Fruit fly (Drosophila melanogaster) whole organism, prepupa: ENCODE results near the gene CG13999.

Experiments
- Blimp-1 ChIP-seq: fragments of 200-800 bp; sonication (Bioruptor generic); optimal IDR thresholded peaks from 3 replicates; lab custom pipeline; 2017; ENCODE audit warnings: missing biosample characterization, missing genetic modification characterization, mild to moderate bottlenecking, moderate library complexity, missing genetic modification reagents
- CG10631 ChIP-seq: fragments of 200-800 bp; sonication (Bioruptor generic); optimal IDR thresholded peaks from 2 replicates; lab custom pipeline; 2016; ENCODE audit warnings: missing biosample characterization, missing genetic modification characterization
- CG10669 ChIP-seq: fragments of 200-800 bp; sonication (Bioruptor generic); optimal IDR thresholded peaks from 3 replicates; lab custom pipeline; 2018; ENCODE audit warnings: missing biosample characterization, mild to moderate bottlenecking, missing genetic modification characterization, moderate library complexity
- CG11762 ChIP-seq: fragments of 200-800 bp; sonication (Bioruptor generic); optimal IDR thresholded peaks from 3 replicates; lab custom pipeline; 2016; ENCODE audit warnings: missing biosample characterization, missing genetic modification characterization; ENCODE audit not compliant: insufficient read depth
- CG11902 ChIP-seq: fragments of 200-800 bp; sonication (Bioruptor generic); optimal IDR thresholded peaks from 3 replicates; lab custom pipeline; 2016; ENCODE audit warnings: missing biosample characterization, missing genetic modification characterization
- CG15336 ChIP-seq: fragments of 200-800 bp; sonication (Bioruptor generic); IDR thresholded peaks from 2 replicates; pipeline ENCODE4 v1.3.6; 2022; ENCODE audit warnings: missing biosample characterization, missing genetic modification characterization
- CG1621 ChIP-seq: fragments of 200-800 bp; sonication (Bioruptor generic); optimal IDR thresholded peaks from 3 replicates; lab custom pipeline; 2018; ENCODE audit warnings: missing biosample characterization, mild to moderate bottlenecking, missing genetic modification characterization
- CG16779 ChIP-seq: fragments of 200-800 bp; sonication (Bioruptor generic); optimal IDR thresholded peaks from 3 replicates; lab custom pipeline; 2017; ENCODE audit warnings: missing biosample characterization, mild to moderate bottlenecking, missing genetic modification characterization
- CG31627 ChIP-seq: fragments of 200-800 bp; sonication (Bioruptor generic); optimal IDR thresholded peaks from 3 replicates; lab custom pipeline; 2016; ENCODE audit warnings: missing biosample characterization, missing genetic modification characterization
- CG32006 ChIP-seq: fragments of 200-800 bp; sonication (Bioruptor generic); optimal IDR thresholded peaks from 3 replicates; lab custom pipeline; 2017; ENCODE audit warnings: missing biosample characterization, mild to moderate bottlenecking, missing genetic modification characterization
- CG3919 ChIP-seq: fragments of 200-800 bp; sonication (Bioruptor generic); optimal IDR thresholded peaks from 3 replicates; lab custom pipeline; 2016; ENCODE audit warnings: missing biosample characterization, missing genetic modification characterization
- CG4318 ChIP-seq: fragments of 200-800 bp; sonication (Bioruptor generic); optimal IDR thresholded peaks from 3 replicates; lab custom pipeline; 2017; ENCODE audit warnings: missing biosample characterization, mild to moderate bottlenecking, missing genetic modification characterization
- CG6163 ChIP-seq: fragments of 200-800 bp; sonication (Bioruptor generic); IDR thresholded peaks from 3 replicates; pipeline ENCODE4 v1.3.6; 2022; ENCODE audit warnings: missing biosample characterization, missing genetic modification characterization
- CG6276 ChIP-seq: fragments of 200-800 bp; sonication (Bioruptor generic); optimal IDR thresholded peaks from 2 replicates; lab custom pipeline; 2017; ENCODE audit warnings: missing biosample characterization, mild to moderate bottlenecking, missing genetic modification characterization
- CG6792 ChIP-seq: fragments of 200-800 bp; sonication (Bioruptor generic); optimal IDR thresholded peaks from 3 replicates; lab custom pipeline; 2016; ENCODE audit warnings: missing biosample characterization, missing genetic modification characterization
- CG6808 ChIP-seq: fragments of 200-800 bp; sonication (Bioruptor generic); optimal IDR thresholded peaks from 3 replicates; lab custom pipeline; 2017; ENCODE audit warnings: missing biosample characterization, missing genetic modification characterization, mild to moderate bottlenecking, moderate library complexity, missing genetic modification reagents
- CG6854 ChIP-seq: fragments of 200-800 bp; sonication (Bioruptor generic); optimal IDR thresholded peaks from 2 replicates; lab custom pipeline; 2017; ENCODE audit warnings: missing biosample characterization, mild to moderate bottlenecking, missing genetic modification characterization
- CG7368 ChIP-seq: fragments of 200-800 bp; sonication (Bioruptor generic); optimal IDR thresholded peaks from 3 replicates; lab custom pipeline; 2016; ENCODE audit warnings: missing biosample characterization, missing genetic modification characterization
- CG8119 ChIP-seq: fragments of 200-800 bp; sonication (Bioruptor generic); IDR thresholded peaks from 3 replicates; pipeline ENCODE4 v1.3.6; 2022; ENCODE audit warnings: missing biosample characterization, missing genetic modification characterization
- CG8319 ChIP-seq: fragments of 200-800 bp; sonication (Bioruptor generic); optimal IDR thresholded peaks from 3 replicates; lab custom pipeline; 2016; ENCODE audit warnings: missing biosample characterization, missing genetic modification characterization
- CG9139 ChIP-seq: fragments of 200-800 bp; sonication (Bioruptor generic); optimal IDR thresholded peaks from 3 replicates; lab custom pipeline; 2017; ENCODE audit warnings: missing biosample characterization, mild to moderate bottlenecking, missing genetic modification characterization
- Eip75B ChIP-seq: fragments of 200-800 bp; sonication (Bioruptor generic); optimal IDR thresholded peaks from 3 replicates; lab custom pipeline; 2016; ENCODE audit warnings: missing biosample characterization, missing genetic modification characterization
- Eip78C ChIP-seq: fragments of 200-800 bp; sonication (Bioruptor generic); peaks from one replicate; lab custom pipeline; 2016; ENCODE audit warnings: missing biosample characterization, missing genetic modification characterization
- Eip93F ChIP-seq: fragments of 200-800 bp; sonication (Bioruptor generic); optimal IDR thresholded peaks from 2 replicates; lab custom pipeline; 2016; ENCODE audit warnings: missing biosample characterization, mild to moderate bottlenecking, missing genetic modification characterization
- Ets21C ChIP-seq: fragments of 200-800 bp; sonication (Bioruptor generic); optimal IDR thresholded peaks from 3 replicates; lab custom pipeline; 2016; ENCODE audit warnings: missing biosample characterization, missing genetic modification characterization
- Ets96B ChIP-seq: fragments of 200-800 bp; optimal IDR thresholded peaks from 2 replicates; lab custom pipeline; 2019; ENCODE audit warnings: missing biosample characterization, mild to moderate bottlenecking, missing genetic modification characterization, moderate library complexity
- Hr38 ChIP-seq: sonication (Bioruptor generic); optimal IDR thresholded peaks from 2 replicates; lab custom pipeline; 2016; ENCODE audit warnings: missing biosample characterization, missing genetic modification characterization
- Hr39 ChIP-seq: fragments of 200-800 bp; sonication (Bioruptor generic); optimal IDR thresholded peaks from 2 replicates; lab custom pipeline; 2016; ENCODE audit warnings: missing biosample characterization, missing genetic modification characterization
- Hr4 ChIP-seq: fragments of 200-800 bp; sonication (Bioruptor generic); optimal IDR thresholded peaks from 3 replicates; lab custom pipeline; 2016; ENCODE audit warnings: missing biosample characterization, missing genetic modification characterization
- Lpt ChIP-seq: fragments of 200-800 bp; sonication (Bioruptor generic); optimal IDR thresholded peaks from 3 replicates; lab custom pipeline; 2016; ENCODE audit warnings: missing biosample characterization, missing genetic modification characterization
- Met ChIP-seq: fragments of 200-800 bp; sonication (Bioruptor generic); optimal IDR thresholded peaks from 3 replicates; lab custom pipeline; 2016; ENCODE audit warnings: missing biosample characterization, missing genetic modification characterization
- Sox102F ChIP-seq: fragments of 200-800 bp; sonication (Bioruptor generic); optimal IDR thresholded peaks from 2 replicates; lab custom pipeline; 2016; ENCODE audit warnings: missing biosample characterization, mild to moderate bottlenecking, missing genetic modification characterization
- Sox15 ChIP-seq: fragments of 200-800 bp; sonication (Bioruptor generic); optimal IDR thresholded peaks from 3 replicates; lab custom pipeline; 2016; ENCODE audit warnings: missing biosample characterization, missing genetic modification characterization
- achi ChIP-seq: fragments of 200-800 bp; sonication (Bioruptor generic); optimal IDR thresholded peaks from 3 replicates; lab custom pipeline; 2016; ENCODE audit warnings: missing biosample characterization, missing genetic modification characterization
- acj6 ChIP-seq: fragments of 200-800 bp; sonication (Bioruptor generic); optimal IDR thresholded peaks from 3 replicates; lab custom pipeline; 2016; ENCODE audit warnings: missing biosample characterization, missing genetic modification characterization
- cyc ChIP-seq: fragments of 200-800 bp; sonication (Bioruptor generic); optimal IDR thresholded peaks from 3 replicates; lab custom pipeline; 2016; ENCODE audit warnings: missing biosample characterization, missing genetic modification characterization
- eg ChIP-seq: fragments of 200-800 bp; sonication (Bioruptor generic); IDR thresholded peaks from 3 replicates; pipeline ENCODE4 v1.3.6; 2022; ENCODE audit warnings: missing biosample characterization, missing genetic modification characterization
- esn ChIP-seq: fragments of 200-800 bp; sonication (Bioruptor generic); optimal IDR thresholded peaks from 2 replicates; lab custom pipeline; 2016; ENCODE audit warnings: missing biosample characterization, mild to moderate bottlenecking, missing genetic modification characterization, moderate library complexity
- fkh ChIP-seq: fragments of 200-800 bp; sonication (Bioruptor generic); optimal IDR thresholded peaks from 3 replicates; lab custom pipeline; 2017; ENCODE audit warnings: missing biosample characterization, mild to moderate bottlenecking, missing genetic modification characterization, moderate library complexity
- lz ChIP-seq: fragments of 200-800 bp; sonication (Bioruptor generic); optimal IDR thresholded peaks from 3 replicates; lab custom pipeline; 2016; ENCODE audit warnings: missing biosample characterization, missing genetic modification characterization
- net ChIP-seq: fragments of 200-800 bp; sonication (Bioruptor generic); optimal IDR thresholded peaks from 3 replicates; lab custom pipeline; 2016; ENCODE audit warnings: missing biosample characterization, missing genetic modification characterization
- spab ChIP-seq: fragments of 200-800 bp; sonication (Bioruptor generic); optimal IDR thresholded peaks from 2 replicates; lab custom pipeline; 2017; ENCODE audit warnings: missing biosample characterization, mild to moderate bottlenecking, missing genetic modification characterization, missing genetic modification reagents
- ss ChIP-seq, 2 experiments: fragments of 200-800 bp; sonication (Bioruptor generic); optimal IDR thresholded peaks; 2 replicates in 1 of 2; 3 replicates in 1 of 2; lab custom pipeline; 2017 to 2018; ENCODE audit warnings: mild to moderate bottlenecking in 2 of 2, missing biosample characterization in 2 of 2, missing genetic modification characterization in 2 of 2, moderate library complexity in 1 of 2
- topi ChIP-seq: fragments of 200-800 bp; sonication (Bioruptor generic); optimal IDR thresholded peaks from 3 replicates; lab custom pipeline; 2016; ENCODE audit warnings: missing biosample characterization, missing genetic modification characterization

Gene CG13999

DNA sequence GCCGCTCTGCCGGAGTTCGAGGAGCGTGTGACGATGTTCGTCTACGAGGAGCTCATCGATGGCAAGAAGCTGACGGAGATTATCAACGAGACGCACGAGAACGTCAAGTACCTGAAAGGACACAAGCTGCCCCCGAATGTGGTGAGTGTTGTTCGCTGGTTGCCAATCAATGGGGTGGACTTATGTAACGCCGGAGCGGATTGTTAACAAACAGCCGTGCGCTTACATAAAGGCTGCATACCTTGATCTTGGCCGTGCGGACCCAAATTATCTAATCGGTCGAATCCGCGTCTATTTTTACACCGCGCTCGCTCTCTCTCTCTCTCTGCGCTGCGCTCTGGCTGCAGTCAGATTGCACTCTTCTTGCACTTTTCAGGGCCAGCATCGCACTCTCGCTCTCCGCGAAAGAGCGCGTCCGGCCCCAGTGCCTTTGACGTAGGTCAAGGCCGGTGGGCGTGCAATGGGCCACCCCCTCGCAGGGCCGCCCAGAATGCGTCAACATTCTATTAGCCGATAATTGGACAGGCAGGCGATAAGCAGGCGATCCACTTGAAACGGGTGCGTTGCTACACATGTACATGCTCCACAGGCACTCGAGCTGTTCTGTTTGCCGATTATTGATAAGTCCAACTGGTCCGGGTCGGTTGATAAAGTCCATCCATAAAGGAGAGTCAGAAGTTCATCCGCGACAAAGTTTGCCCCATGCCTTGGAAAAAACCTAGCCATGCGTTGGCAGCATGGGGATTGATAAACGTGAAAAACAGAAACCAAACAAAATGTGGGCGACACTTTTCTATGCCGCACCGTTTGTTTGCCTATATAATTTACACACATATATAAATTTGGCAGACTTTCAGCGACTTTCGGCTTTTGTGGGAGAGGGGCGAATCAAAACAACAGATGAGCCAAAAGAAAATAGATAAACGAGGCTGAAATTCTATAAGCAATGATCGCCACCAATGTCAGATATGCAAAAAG, 11.7 kb downstream of the CG13999 start (continued):
- no peak for TF ChIP-seq Lpt (GFP tag; lab: Kevin White, UChicago)
- TF ChIP-seq Hr38: no peak
- TF ChIP-seq eg: no peak
- peak; percentile 50 for TF ChIP-seq Eip78C (GFP tag; lab: Kevin White, UChicago)
- no peak for TF ChIP-seq spab (GFP tag; lab: Kevin White, UChicago)
- TF ChIP-seq ss (GFP tag; optimal IDR thresholded peaks at IDR 0.05; lab: Kevin White, UChicago): no peak
- TF ChIP-seq CG31627 (GFP tag; lab: Kevin White, UChicago): no peak
- TF ChIP-seq CG8119 (GFP tag; lab: Robert Waterston, UW): 0 out of 3 replicates have a peak, but pooled peaks have one; percentile 20
- TF ChIP-seq acj6: no peak
- no peak for TF ChIP-seq CG8319 (GFP tag; lab: Kevin White, UChicago)
- TF ChIP-seq CG15336 (GFP tag; lab: Robert Waterston, UW): peak; percentile 40; the same call in 1 of the 2 replicates
- no peak for TF ChIP-seq Ets96B
- no peak for TF ChIP-seq Met (GFP tag; lab: Kevin White, UChicago)

DNA sequence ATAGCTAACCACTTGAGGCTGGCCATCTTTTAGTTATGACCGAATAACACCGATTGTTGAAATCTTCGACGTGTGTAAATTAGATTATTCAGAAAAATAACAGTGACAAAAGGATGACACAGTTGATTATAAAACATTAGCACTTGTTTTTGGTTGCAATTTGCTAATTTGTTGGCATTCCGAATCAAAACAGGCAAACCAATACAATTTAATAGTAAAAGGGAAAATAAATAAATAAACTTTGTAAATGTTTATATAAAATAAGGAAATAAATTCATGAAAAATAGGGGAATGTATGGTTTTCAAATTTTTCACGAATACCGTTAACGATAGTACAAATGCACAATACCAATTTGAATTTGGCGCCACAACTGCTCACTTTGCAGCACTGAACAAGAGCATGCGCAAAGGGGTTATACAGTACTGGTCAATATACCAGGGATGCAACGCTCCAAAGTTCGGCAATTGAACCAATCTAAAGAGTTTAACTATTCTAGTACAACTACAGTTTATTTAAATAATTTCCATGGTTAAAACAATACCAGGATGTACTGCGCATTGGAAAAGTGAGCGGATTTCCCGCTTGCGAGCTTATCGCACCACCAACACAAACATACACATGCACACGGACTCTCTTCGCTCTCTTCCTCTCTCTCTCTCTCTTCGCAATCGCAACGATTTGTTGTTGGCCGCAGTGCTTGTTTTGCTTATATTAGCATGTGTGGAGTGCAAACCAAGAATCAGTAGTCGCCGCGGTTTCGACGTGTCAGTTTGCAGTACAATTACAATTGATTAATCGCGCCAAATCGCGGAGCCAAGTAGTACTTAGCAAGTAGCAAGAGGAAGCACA, 12.8 kb downstream of the CG13999 start, which contains the start of the genes Sfp26Ad and Gpdh1:
TSS of gene Sfp26Ad (minus strand) at position 76 of the 850 bp plus-strand sequence.
TSS of gene Gpdh1 (plus strand) at position 415 of the 850 bp plus-strand sequence.
- TF ChIP-seq CG3919 (GFP tag; lab: Kevin White, UChicago) (peak; percentile 83), topi (GFP tag; lab: Kevin White, UChicago) (peak; percentile 74), CG8319 (GFP tag; lab: Kevin White, UChicago) (peak; percentile 38), net (peak; percentile 62), CG16779 (tag; lab: Kevin White, UChicago) (peak; percentile 71), Hr4 (GFP tag; lab: Kevin White, UChicago) (peak; percentile 62), CG8119 (GFP tag; lab: Robert Waterston, UW) (peak; percentile 71), CG9139 (GFP tag; lab: Kevin White, UChicago) (peak; percentile 71), CG7368 (peak; percentile 59), CG10669 (peak; percentile 52), CG15336 (GFP tag; lab: Robert Waterston, UW) (peak; percentile 62), CG32006 (peak; percentile 58), CG6854 (GFP tag; lab: Kevin White, UChicago) (peak; percentile 50), CG6163 (peak; percentile 67), CG10631 (peak; percentile 71), CG31627 (GFP tag; lab: Kevin White, UChicago) (peak; percentile 75), CG11762 (peak; percentile 36), CG11902 (peak; percentile 62), cyc (GFP tag; lab: Kevin White, UChicago) (peak; percentile 81), CG4318 (GFP tag; lab: Kevin White, UChicago) (no peak), Hr39 (peak; percentile 75), Blimp-1 (GFP tag; lab: Kevin White, UChicago) (peak; percentile 20), Eip78C (GFP tag; lab: Kevin White, UChicago) (peak; percentile 86), Ets21C (GFP tag; lab: Kevin White, UChicago) (peak; percentile 71), fkh (peak; percentile 61), ss (GFP tag; optimal IDR thresholded peaks at IDR 0.05; lab: Kevin White, UChicago) (peak; percentile 77 to 79), eg (peak; percentile 39; the same call in 2 of the 3 replicates), CG6792 (GFP tag; lab: Kevin White, UChicago) (peak; percentile 71), acj6 (peak; percentile 54), CG6808 (peak; percentile 34), Met (GFP tag; lab: Kevin White, UChicago) (peak; percentile 81), spab (GFP tag; lab: Kevin White, UChicago) (no peak), Eip93F (no peak), achi (GFP tag; lab: Kevin White, UChicago) (peak; percentile 66), CG6276 (GFP tag; lab: Kevin White, UChicago) (no peak), Sox102F (GFP tag; lab: Kevin White, UChicago) (peak; percentile 79), esn (GFP tag; lab: Kevin White, UChicago) (peak; percentile 82), CG1621 (peak; percentile 19), Eip75B (peak; percentile 58), Sox15 (GFP tag; lab: Kevin White, UChicago) (peak; percentile 19), lz (GFP tag; lab: Kevin White, UChicago) (peak; percentile 81)
